Worm (Caenorhabditis elegans) whole organism, L2 larva: Measurements from ENCODE around the gene ubxn-5.

Source experiments
- C34F6.9 ChIP-seq: fragments of 150-350 bp; optimal IDR thresholded peaks from 2 replicates; lab custom pipeline; 2014; ENCODE audit warnings: missing biosample characterization, missing genetic modification characterization
- F13H6.1 ChIP-seq: sonication (generic microtip); optimal IDR thresholded peaks from 2 replicates; lab custom pipeline; 2016; ENCODE audit warnings: missing genetic modification characterization, missing compliant biosample characterization
- R02D3.7 ChIP-seq: fragments of 150-350 bp; optimal IDR thresholded peaks from 2 replicates; lab custom pipeline; 2014; ENCODE audit warnings: missing biosample characterization, missing genetic modification characterization
- ZK546.5 ChIP-seq: sonication (generic microtip); optimal IDR thresholded peaks from 2 replicates; lab custom pipeline; 2017; ENCODE audit warnings: missing biosample characterization, missing genetic modification characterization
- alr-1 ChIP-seq: fragments of 150-350 bp; optimal IDR thresholded peaks from 2 replicates; lab custom pipeline; 2014; ENCODE audit warnings: missing biosample characterization, missing genetic modification characterization
- ama-1 ChIP-seq: fragments of 150-350 bp; optimal IDR thresholded peaks from 2 replicates; lab custom pipeline; 2018; ENCODE audit warnings: inconsistent platforms
- blmp-1 ChIP-seq: sonication (generic microtip); optimal IDR thresholded peaks from 2 replicates; lab custom pipeline; 2017; ENCODE audit warnings: missing genetic modification characterization, mild to moderate bottlenecking, missing compliant biosample characterization, antibody characterized with exemption, moderate library complexity; ENCODE audit not compliant: insufficient read depth
- ceh-16 ChIP-seq: fragments of 150-350 bp; optimal IDR thresholded peaks from 2 replicates; lab custom pipeline; 2014; ENCODE audit warnings: missing biosample characterization, missing genetic modification characterization
- ceh-82 ChIP-seq: fragments of 150-350 bp; optimal IDR thresholded peaks from 2 replicates; lab custom pipeline; 2014; ENCODE audit warnings: missing biosample characterization, missing genetic modification characterization
- crh-2 ChIP-seq: sonication (generic microtip); optimal IDR thresholded peaks from 2 replicates; lab custom pipeline; 2017; ENCODE audit warnings: missing biosample characterization, missing genetic modification characterization
- egl-27 ChIP-seq: sonication (generic microtip); optimal IDR thresholded peaks from 3 replicates; lab custom pipeline; 2017; ENCODE audit warnings: missing biosample characterization, missing genetic modification reagents, missing genetic modification characterization
- elt-1 ChIP-seq: fragments of 150-350 bp; optimal IDR thresholded peaks from 2 replicates; lab custom pipeline; 2014; ENCODE audit warnings: missing biosample characterization, missing genetic modification characterization
- elt-3 ChIP-seq: sonication (generic microtip); optimal IDR thresholded peaks from 2 replicates; lab custom pipeline; 2017; ENCODE audit warnings: missing biosample characterization, missing genetic modification characterization
- fos-1 ChIP-seq: fragments of 150-350 bp; optimal IDR thresholded peaks from 2 replicates; lab custom pipeline; 2014; ENCODE audit warnings: missing biosample characterization, missing genetic modification characterization
- gmeb-1 ChIP-seq: fragments of 150-350 bp; optimal IDR thresholded peaks from 2 replicates; lab custom pipeline; 2014; ENCODE audit warnings: missing biosample characterization, missing genetic modification characterization
- lin-11 ChIP-seq: fragments of 150-350 bp; sonication (generic microtip); optimal IDR thresholded peaks from 2 replicates; lab custom pipeline; 2014; ENCODE audit warnings: missing biosample characterization, missing genetic modification characterization, inconsistent platforms, mixed read lengths
- lin-13 ChIP-seq: fragments of 150-350 bp; optimal IDR thresholded peaks from 2 replicates; lab custom pipeline; 2014; ENCODE audit warnings: missing biosample characterization, missing genetic modification reagents, missing genetic modification characterization
- lin-39 ChIP-seq: fragments of 150-350 bp; optimal IDR thresholded peaks from 2 replicates; lab custom pipeline; 2014; ENCODE audit warnings: missing biosample characterization, missing genetic modification reagents, missing genetic modification characterization
- lsy-2 ChIP-seq, 2 experiments: fragments of 150-350 bp in 1 of 2; sonication (generic microtip) in 1 of 2; optimal IDR thresholded peaks; 2 replicates each; lab custom pipeline; 2014 to 2017; ENCODE audit warnings: missing biosample characterization in 2 of 2, missing genetic modification characterization in 2 of 2
- mab-5 ChIP-seq: fragments of 150-350 bp; optimal IDR thresholded peaks from 2 replicates; lab custom pipeline; 2014; ENCODE audit warnings: missing biosample characterization, missing genetic modification characterization
- mbf-1 ChIP-seq: sonication (generic microtip); optimal IDR thresholded peaks from 2 replicates; lab custom pipeline; 2017; ENCODE audit warnings: missing biosample characterization, missing genetic modification characterization
- mdl-1 ChIP-seq, 2 experiments: fragments of 150-350 bp in 1 of 2; sonication (generic microtip) in 1 of 2; optimal IDR thresholded peaks; 2 replicates each; lab custom pipeline; 2017; ENCODE audit warnings: missing biosample characterization in 2 of 2, missing genetic modification characterization in 2 of 2
- nhr-10 ChIP-seq: sonication (generic microtip); optimal IDR thresholded peaks from 2 replicates; lab custom pipeline; 2017; ENCODE audit warnings: missing biosample characterization, missing genetic modification characterization
- nhr-11 ChIP-seq: fragments of 150-350 bp; optimal IDR thresholded peaks from 2 replicates; lab custom pipeline; 2014; ENCODE audit warnings: missing biosample characterization, missing genetic modification characterization
- nhr-129 ChIP-seq: fragments of 150-350 bp; optimal IDR thresholded peaks from 2 replicates; lab custom pipeline; 2014; ENCODE audit warnings: missing biosample characterization, missing genetic modification characterization
- nhr-21 ChIP-seq: fragments of 150-350 bp; optimal IDR thresholded peaks from 2 replicates; lab custom pipeline; 2014; ENCODE audit warnings: missing biosample characterization, missing genetic modification characterization
- nhr-23 ChIP-seq: fragments of 150-350 bp; optimal IDR thresholded peaks from 2 replicates; lab custom pipeline; 2014; ENCODE audit warnings: missing biosample characterization, missing genetic modification reagents, missing genetic modification characterization
- nhr-25 ChIP-seq: fragments of 150-350 bp; sonication (generic microtip); optimal IDR thresholded peaks from 3 replicates; lab custom pipeline; 2014; ENCODE audit warnings: missing biosample characterization, missing genetic modification characterization
- nhr-77 ChIP-seq: fragments of 150-350 bp; optimal IDR thresholded peaks from 2 replicates; lab custom pipeline; 2014; ENCODE audit warnings: missing biosample characterization, missing genetic modification characterization
- peb-1 ChIP-seq: fragments of 150-350 bp; optimal IDR thresholded peaks from 2 replicates; lab custom pipeline; 2014; ENCODE audit warnings: missing biosample characterization, missing genetic modification characterization
- sem-4 ChIP-seq: fragments of 150-350 bp; optimal IDR thresholded peaks from 2 replicates; lab custom pipeline; 2014; ENCODE audit warnings: missing biosample characterization, missing genetic modification reagents, missing genetic modification characterization
- skn-1 ChIP-seq: sonication (generic microtip); optimal IDR thresholded peaks from 2 replicates; lab custom pipeline; 2017; ENCODE audit warnings: missing biosample characterization, missing genetic modification characterization
- sma-3 ChIP-seq: sonication (generic microtip); optimal IDR thresholded peaks from 2 replicates; lab custom pipeline; 2016; ENCODE audit warnings: missing genetic modification reagents, missing genetic modification characterization, missing compliant biosample characterization
- sma-9 ChIP-seq, 2 experiments: fragments of 150-350 bp in 1 of 2; sonication (generic microtip) in 1 of 2; optimal IDR thresholded peaks; 2 replicates each; lab custom pipeline; 2014 to 2016; ENCODE audit warnings: missing genetic modification characterization in 2 of 2, mild to moderate bottlenecking in 1 of 2, missing biosample characterization in 1 of 2, missing compliant biosample characterization in 1 of 2, missing genetic modification reagents in 1 of 2, moderate library complexity in 1 of 2
- unc-39 ChIP-seq: fragments of 150-350 bp; optimal IDR thresholded peaks from 2 replicates; lab custom pipeline; 2014; ENCODE audit warnings: missing biosample characterization, missing genetic modification characterization
- unc-55 ChIP-seq: fragments of 150-350 bp; sonication (generic microtip); optimal IDR thresholded peaks from 3 replicates; lab custom pipeline; 2014; ENCODE audit warnings: missing biosample characterization, missing genetic modification reagents, missing genetic modification characterization
- zag-1 ChIP-seq: fragments of 150-350 bp; optimal IDR thresholded peaks from 2 replicates; lab custom pipeline; 2014; ENCODE audit warnings: missing biosample characterization, missing genetic modification characterization
- ztf-1 ChIP-seq: fragments of 200-800 bp; sonication (Bioruptor generic); conservative IDR thresholded peaks from 2 replicates; pipeline ENCODE4 v1.3.6; 2022; ENCODE audit warnings: missing genetic modification characterization, missing compliant biosample characterization
- ztf-4 ChIP-seq: fragments of 150-350 bp; optimal IDR thresholded peaks from 2 replicates; lab custom pipeline; 2014; ENCODE audit warnings: missing biosample characterization, missing genetic modification characterization

ubxn-5 gene

DNA sequence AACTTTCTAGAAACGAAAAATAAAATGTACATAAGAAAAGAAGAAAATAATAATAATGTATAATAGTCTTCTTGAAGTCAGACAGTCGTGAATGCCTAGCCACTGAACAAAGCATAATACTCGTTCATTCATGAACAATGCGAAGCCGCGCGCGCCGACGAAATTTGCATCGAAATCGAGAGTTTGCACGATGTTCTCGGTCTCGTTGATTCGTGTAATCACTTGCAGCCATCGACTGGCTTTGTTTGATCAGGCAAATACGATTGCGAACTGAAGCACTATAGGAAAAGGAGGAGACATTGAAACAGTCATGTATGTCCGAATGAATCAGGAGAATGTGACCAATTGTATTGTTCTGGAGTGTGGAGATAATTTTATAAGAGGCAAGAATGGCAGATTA, 30.5 kb downstream of the ubxn-5 start:
- TF ChIP-seq blmp-1, result peak; percentile 50
- TF ChIP-seq lin-39 (tag; lab: Kevin White, UChicago), result no peak

DNA sequence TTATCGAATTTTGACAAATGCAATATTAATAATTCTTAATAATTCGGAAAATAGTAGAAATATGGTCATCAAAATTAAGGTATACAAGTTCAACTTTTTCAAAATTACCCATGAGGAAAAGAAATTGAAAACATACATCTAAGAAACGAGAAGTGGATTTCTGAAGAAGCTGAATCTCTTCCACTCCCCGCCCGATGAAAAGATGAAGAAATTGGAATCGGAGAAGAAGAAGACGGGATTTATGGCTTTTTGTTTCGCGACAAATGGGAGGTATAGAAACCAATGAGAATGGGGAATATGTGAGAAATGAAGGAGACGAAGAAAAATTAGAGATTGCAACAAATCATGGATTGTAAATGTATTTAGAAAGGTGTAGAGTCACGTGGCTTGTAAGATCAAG, 31.2 kb downstream of the ubxn-5 start:
- TF ChIP-seq zag-1 (no peak), mab-5 (tag; lab: Kevin White, UChicago) (peak; percentile 5)
- TF ChIP-seq, all 48 proteins: peak for 1

DNA sequence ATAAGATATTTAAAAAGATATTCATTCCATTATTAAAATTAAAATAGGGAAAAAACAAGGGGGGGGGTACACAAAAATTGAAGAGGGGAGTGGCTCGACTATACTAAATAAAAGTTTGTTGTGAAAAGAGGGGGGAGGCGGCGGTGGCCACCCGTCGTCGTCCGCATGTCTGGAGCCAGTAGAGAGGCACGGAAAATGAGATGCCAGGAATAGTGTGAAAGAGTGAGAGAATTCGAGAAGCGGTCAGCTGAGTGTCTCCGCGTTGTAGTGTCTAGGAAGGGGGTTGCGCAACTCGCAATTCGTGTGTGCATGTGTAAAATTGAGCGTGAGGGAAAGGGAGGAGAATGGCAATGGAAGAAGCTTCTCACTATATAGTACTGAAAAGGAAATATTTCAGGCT, 32.0 kb downstream of the ubxn-5 start:
- no peak for TF ChIP-seq ztf-1
- TF ChIP-seq sma-9 (GFP tag; optimal IDR thresholded peaks at IDR 0.05; lab: Kevin White, UChicago), result no peak
- TF ChIP-seq sma-9 (tag; optimal IDR thresholded peaks at IDR 0.05; lab: Kevin White, UChicago), result no peak
- TF ChIP-seq ama-1 (lab: Kevin White, UChicago), result no peak
- no peak for TF ChIP-seq skn-1 (tag; lab: Kevin White, UChicago)
- TF ChIP-seq lin-11 (tag; lab: Kevin White, UChicago), result peak; percentile 15
- no peak for TF ChIP-seq zag-1
- TF ChIP-seq sma-3, result no peak
- TF ChIP-seq unc-55 (GFP tag; lab: Kevin White, UChicago), result peak; percentile 68
- TF ChIP-seq elt-1, result no peak
- TF ChIP-seq nhr-21 (tag; lab: Kevin White, UChicago), result no peak
- peak; percentile 10 for TF ChIP-seq F13H6.1 (tag; lab: Kevin White, UChicago)
- TF ChIP-seq nhr-23 (tag; lab: Kevin White, UChicago), result no peak
- TF ChIP-seq mab-5 (tag; lab: Kevin White, UChicago), result no peak
- no peak for TF ChIP-seq lin-39 (tag; lab: Kevin White, UChicago)
- TF ChIP-seq lsy-2 (tag; optimal IDR thresholded peaks at IDR 0.05; lab: Kevin White, UChicago), result peak in 1 of 2 experiments; percentile 32
- TF ChIP-seq mbf-1, result no peak
- TF ChIP-seq sem-4, result no peak
- TF ChIP-seq nhr-10 (tag; lab: Kevin White, UChicago), result no peak
- TF ChIP-seq ztf-4 (tag; lab: Kevin White, UChicago), result no peak
- TF ChIP-seq nhr-11, result no peak
- no peak for TF ChIP-seq crh-2 (tag; lab: Kevin White, UChicago)
- TF ChIP-seq ceh-82 (tag; lab: Kevin White, UChicago), result no peak
- no peak for TF ChIP-seq ceh-16 (tag; lab: Kevin White, UChicago)
- peak; percentile 18 for TF ChIP-seq nhr-129 (tag; lab: Kevin White, UChicago)
- TF ChIP-seq elt-3 (tag; lab: Kevin White, UChicago), result no peak
- TF ChIP-seq unc-39 (tag; lab: Kevin White, UChicago), result no peak
- peak; percentile 36 for TF ChIP-seq C34F6.9 (tag; lab: Kevin White, UChicago)
- TF ChIP-seq nhr-25 (tag; lab: Kevin White, UChicago), result no peak
- TF ChIP-seq egl-27 (tag; lab: Kevin White, UChicago), result no peak
- TF ChIP-seq mdl-1 (tag; optimal IDR thresholded peaks at IDR 0.05; lab: Kevin White, UChicago), result no peak
- no peak for TF ChIP-seq alr-1 (tag; lab: Kevin White, UChicago)
- TF ChIP-seq nhr-77 (tag; lab: Kevin White, UChicago), result no peak
- no peak for TF ChIP-seq ZK546.5

DNA sequence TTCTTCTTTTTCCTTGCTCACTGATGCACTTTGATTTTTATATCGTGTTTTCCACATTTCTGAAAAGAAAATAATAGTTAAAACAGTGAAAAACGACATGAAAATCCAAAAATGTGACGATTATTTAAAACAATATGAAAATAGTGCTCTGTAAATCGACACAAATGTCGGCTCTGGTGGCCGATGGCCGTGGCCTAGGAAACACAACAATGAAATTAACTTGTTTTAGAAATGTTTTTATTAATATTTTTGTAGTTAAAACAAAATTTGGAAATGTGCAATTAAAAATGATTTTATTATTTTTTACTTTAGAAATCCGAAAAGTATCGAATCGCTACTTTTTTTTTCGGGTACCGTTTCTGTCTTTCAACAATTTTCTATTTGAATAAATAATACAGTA, 33.5 kb downstream of the ubxn-5 start, which contains the start of gene arv-1:
TSS of gene arv-1 (minus strand) at position 65 of the 400 bp plus-strand sequence.
- TF ChIP-seq C34F6.9 (tag; lab: Kevin White, UChicago), result peak; percentile 67
- no peak for TF ChIP-seq nhr-129 (tag; lab: Kevin White, UChicago)
- TF ChIP-seq peb-1, result no peak
- peak; percentile 27 for TF ChIP-seq nhr-21 (tag; lab: Kevin White, UChicago)
- TF ChIP-seq ztf-4 (tag; lab: Kevin White, UChicago), result peak; percentile 14
- TF ChIP-seq R02D3.7, result peak; percentile 79
- peak; percentile 66 for TF ChIP-seq gmeb-1 (tag; lab: Kevin White, UChicago)
- peak; percentile 56 for TF ChIP-seq crh-2 (tag; lab: Kevin White, UChicago)
- peak; percentile 23 for TF ChIP-seq nhr-25 (tag; lab: Kevin White, UChicago)
- no peak for TF ChIP-seq ama-1 (lab: Kevin White, UChicago)
- TF ChIP-seq lsy-2 (tag; optimal IDR thresholded peaks at IDR 0.05; lab: Kevin White, UChicago), result peak; percentile 33 to 88
- peak; percentile 72 for TF ChIP-seq sma-9 (GFP tag; optimal IDR thresholded peaks at IDR 0.05; lab: Kevin White, UChicago)
- TF ChIP-seq sma-9 (tag; optimal IDR thresholded peaks at IDR 0.05; lab: Kevin White, UChicago), result no peak
- peak; percentile 64 for TF ChIP-seq unc-55 (GFP tag; lab: Kevin White, UChicago)
- TF ChIP-seq lin-13 (GFP tag; lab: Kevin White, UChicago), result peak; percentile 31
- TF ChIP-seq egl-27 (tag; lab: Kevin White, UChicago), result no peak
- peak; percentile 70 for TF ChIP-seq sma-3
- peak; percentile 33 for TF ChIP-seq F13H6.1 (tag; lab: Kevin White, UChicago)
- peak; percentile 16 for TF ChIP-seq fos-1 (tag; lab: Kevin White, UChicago)
- no peak for TF ChIP-seq nhr-11
